Fruit fly (Drosophila melanogaster) whole organism, adult: ENCODE results near the gene CG10038.

Source experiments
- CG11617 ChIP-seq: fragments of 200-800 bp; sonication (Bioruptor generic); optimal IDR thresholded peaks from 2 replicates; lab custom pipeline; 2017; ENCODE audit warnings: mild to moderate bottlenecking, missing biosample characterization, missing genetic modification reagents, missing genetic modification characterization
- CG12768 ChIP-seq: fragments of 200-800 bp; sonication (Bioruptor generic); optimal IDR thresholded peaks from 2 replicates; lab custom pipeline; 2017; ENCODE audit warnings: missing biosample characterization, missing genetic modification characterization, mild to moderate bottlenecking, moderate library complexity, missing genetic modification reagents
- CG14711 ChIP-seq: fragments of 200-800 bp; sonication (Bioruptor generic); optimal IDR thresholded peaks from 2 replicates; lab custom pipeline; 2018; ENCODE audit warnings: missing biosample characterization, mild to moderate bottlenecking, missing genetic modification characterization, moderate library complexity
- CG1620 ChIP-seq: fragments of 200-800 bp; sonication (Bioruptor generic); optimal IDR thresholded peaks from 2 replicates; lab custom pipeline; 2016; ENCODE audit warnings: missing biosample characterization, missing genetic modification characterization
- CG33017 ChIP-seq: fragments of 200-800 bp; sonication (Bioruptor generic); optimal IDR thresholded peaks from 2 replicates; lab custom pipeline; 2018; ENCODE audit warnings: missing biosample characterization, mild to moderate bottlenecking, missing genetic modification characterization, moderate library complexity
- CG5204 ChIP-seq: fragments of 200-800 bp; sonication (Bioruptor generic); optimal IDR thresholded peaks from 2 replicates; lab custom pipeline; 2016; ENCODE audit warnings: missing biosample characterization, missing genetic modification characterization
- CG7045 ChIP-seq: fragments of 200-800 bp; sonication (Bioruptor generic); optimal IDR thresholded peaks from 2 replicates; lab custom pipeline; 2017; ENCODE audit warnings: missing biosample characterization, mild to moderate bottlenecking, missing genetic modification characterization
- CG7101 ChIP-seq: fragments of 200-800 bp; sonication (Bioruptor generic); optimal IDR thresholded peaks from 2 replicates; lab custom pipeline; 2018; ENCODE audit warnings: missing biosample characterization, mild to moderate bottlenecking, missing genetic modification characterization, moderate library complexity
- Clk ChIP-seq: fragments of 200-800 bp; sonication (Bioruptor generic); optimal IDR thresholded peaks from 2 replicates; lab custom pipeline; 2017; ENCODE audit warnings: missing biosample characterization, missing genetic modification characterization
- Crg-1 ChIP-seq: fragments of 200-800 bp; sonication (Bioruptor generic); optimal IDR thresholded peaks from 2 replicates; lab custom pipeline; 2016; ENCODE audit warnings: missing biosample characterization, missing genetic modification characterization
- Hr96 ChIP-seq: fragments of 200-800 bp; sonication (Bioruptor generic); optimal IDR thresholded peaks from 2 replicates; lab custom pipeline; 2016; ENCODE audit warnings: missing biosample characterization, missing genetic modification characterization
- Mnt ChIP-seq: fragments of 200-800 bp; sonication (Bioruptor generic); optimal IDR thresholded peaks from 2 replicates; lab custom pipeline; 2016; ENCODE audit warnings: missing biosample characterization, mild to moderate bottlenecking, missing genetic modification characterization
- bab1 ChIP-seq: fragments of 200-800 bp; sonication (Bioruptor generic); optimal IDR thresholded peaks from 3 replicates; lab custom pipeline; 2019; ENCODE audit warnings: missing biosample characterization, mild to moderate bottlenecking, missing genetic modification characterization, moderate library complexity
- cic ChIP-seq: fragments of 200-800 bp; sonication (Bioruptor generic); optimal IDR thresholded peaks from 2 replicates; lab custom pipeline; 2017; ENCODE audit warnings: missing biosample characterization, mild to moderate bottlenecking, missing genetic modification characterization, moderate library complexity
- cnc ChIP-seq, 2 experiments: fragments of >200 bp; optimal IDR thresholded peaks; 2 replicates each; lab custom pipeline; 2017
- kay ChIP-seq: fragments of 200-800 bp; sonication (Bioruptor generic); peaks from one replicate; lab custom pipeline; 2016; ENCODE audit warnings: missing biosample characterization, missing genetic modification characterization, borderline replicate concordance
- ovo ChIP-seq: fragments of 200-800 bp; sonication (Bioruptor generic); optimal IDR thresholded peaks from 2 replicates; lab custom pipeline; 2016; ENCODE audit warnings: missing biosample characterization, missing genetic modification characterization
- pad ChIP-seq: fragments of 200-800 bp; sonication (Bioruptor generic); optimal IDR thresholded peaks from 3 replicates; lab custom pipeline; 2017; ENCODE audit warnings: missing biosample characterization, missing genetic modification characterization, mild to moderate bottlenecking, moderate library complexity, missing genetic modification reagents
- tj ChIP-seq: fragments of 200-800 bp; sonication (Bioruptor generic); optimal IDR thresholded peaks from 3 replicates; lab custom pipeline; 2017; ENCODE audit warnings: missing biosample characterization, mild to moderate bottlenecking, missing genetic modification characterization, moderate library complexity
- toe ChIP-seq: fragments of 200-800 bp; sonication (Bioruptor generic); optimal IDR thresholded peaks from 2 replicates; lab custom pipeline; 2016; ENCODE audit warnings: missing biosample characterization, missing genetic modification characterization

Gene CG10038

dm6 chr3R:12369793-12370642 lies 19.6 kb upstream of the CG10038 start:
- TF ChIP-seq CG5204 (GFP tag; lab: Kevin White, UChicago) (peak; percentile 8), kay (GFP tag; lab: Kevin White, UChicago) (peak; percentile 90), tj (GFP tag; lab: Kevin White, UChicago) (no peak), CG14711 (tag; lab: Kevin White, UChicago) (peak; percentile 12), toe (GFP tag; lab: Kevin White, UChicago) (no peak), cnc (optimal IDR thresholded peaks at IDR 0.05; lab: Kevin White, UChicago) (peak; percentile 91 to 97)

dm6 chr3R:12369135-12369792 lies 18.8 kb upstream of the CG10038 start, which contains the start of gene GstD1:
Gene GstD1 (minus strand): TSS chr3R:12369268.
- TF ChIP-seq pad (peak; percentile 49), CG33017 (tag; lab: Kevin White, UChicago) (peak; percentile 23), toe (GFP tag; lab: Kevin White, UChicago) (peak; percentile 81), CG5204 (GFP tag; lab: Kevin White, UChicago) (peak; percentile 54), Clk (GFP tag; lab: Kevin White, UChicago) (peak; percentile 92), CG7101 (tag; lab: Kevin White, UChicago) (peak; percentile 56), CG11617 (GFP tag; lab: Kevin White, UChicago) (peak; percentile 69), CG1620 (GFP tag; lab: Kevin White, UChicago) (peak; percentile 69), tj (GFP tag; lab: Kevin White, UChicago) (peak; percentile 67), cic (GFP tag; lab: Kevin White, UChicago) (peak; percentile 97), Hr96 (GFP tag; lab: Kevin White, UChicago) (peak; percentile 48), Crg-1 (GFP tag; lab: Kevin White, UChicago) (no peak), kay (GFP tag; lab: Kevin White, UChicago) (peak; percentile 97), bab1 (GFP tag; lab: Kevin White, UChicago) (peak; percentile 80), CG12768 (GFP tag; lab: Kevin White, UChicago) (peak; percentile 92), cnc (optimal IDR thresholded peaks at IDR 0.05; lab: Kevin White, UChicago) (peak in 1 of 2 experiments; percentile 85), CG14711 (tag; lab: Kevin White, UChicago) (peak; percentile 13), CG7045 (peak; percentile 60), ovo (GFP tag; lab: Kevin White, UChicago) (peak; percentile 89), Mnt (GFP tag; lab: Kevin White, UChicago) (peak; percentile 90)

- TF ChIP-seq CG12768 (GFP tag; lab: Kevin White, UChicago) (no peak), pad (no peak), Mnt (GFP tag; lab: Kevin White, UChicago) (no peak), CG7045 (no peak), cnc (optimal IDR thresholded peaks at IDR 0.05; lab: Kevin White, UChicago) (no peak), CG14711 (tag; lab: Kevin White, UChicago) (no peak)
Observed at dm6 chr3R:12367464-12367863, 17.0 kb upstream of the CG10038 start, which contains the start of gene GstD9. Gene GstD9 (minus strand): TSS chr3R:12367564.

dm6 chr3R:12365887-12366286 lies 15.4 kb upstream of the CG10038 start:
- peak; percentile 26 for TF ChIP-seq cic (GFP tag; lab: Kevin White, UChicago)
- TF ChIP-seq CG7101 (tag; lab: Kevin White, UChicago), result no peak
- peak; percentile 8 for TF ChIP-seq kay (GFP tag; lab: Kevin White, UChicago)

- TF ChIP-seq tj (GFP tag; lab: Kevin White, UChicago) (no peak), Clk (GFP tag; lab: Kevin White, UChicago) (no peak), CG1620 (GFP tag; lab: Kevin White, UChicago) (no peak), pad (no peak), cic (GFP tag; lab: Kevin White, UChicago) (no peak), CG11617 (GFP tag; lab: Kevin White, UChicago) (no peak), CG5204 (GFP tag; lab: Kevin White, UChicago) (no peak), toe (GFP tag; lab: Kevin White, UChicago) (no peak), CG33017 (tag; lab: Kevin White, UChicago) (no peak), Crg-1 (GFP tag; lab: Kevin White, UChicago) (no peak), Mnt (GFP tag; lab: Kevin White, UChicago) (no peak), Hr96 (GFP tag; lab: Kevin White, UChicago) (no peak)
Observed at dm6 chr3R:12365264-12365840, 14.9 kb upstream of the CG10038 start, which contains the start of gene GstD10. Gene GstD10 (minus strand): TSS chr3R:12365735.

dm6 chr3R:12364580-12364979 lies 14.1 kb upstream of the CG10038 start, which contains the start of gene Tim17a1:
Gene Tim17a1 (minus strand): TSS chr3R:12364680.
- TF ChIP-seq CG7101 (tag; lab: Kevin White, UChicago) (no peak), Clk (GFP tag; lab: Kevin White, UChicago) (no peak), CG33017 (tag; lab: Kevin White, UChicago) (no peak), kay (GFP tag; lab: Kevin White, UChicago) (no peak), CG1620 (GFP tag; lab: Kevin White, UChicago) (no peak), CG11617 (GFP tag; lab: Kevin White, UChicago) (no peak), Crg-1 (GFP tag; lab: Kevin White, UChicago) (no peak), pad (no peak)
